Worm (Caenorhabditis elegans): ENCODE results near the gene C35C5.8.

- TF ChIP-seq him-1 (tag; optimal IDR thresholded peaks at IDR 0.05), result no peak
- no peak for TF ChIP-seq W03F9.2 (tag; optimal IDR thresholded peaks at IDR 0.05)
Measured at ce11 chrX:11533543-11534003, at the start of gene C35C5.8.
